Fruit fly (Drosophila melanogaster) whole organism, embryonic: ENCODE results near the gene CG2528.
A peak's percentile ranks its signal among the peaks of the same experiment; 100 is the strongest.

ENCODE experiments used
- Blimp-1 ChIP-seq: fragments of 200-800 bp; sonication (Bioruptor generic); optimal IDR thresholded peaks from 3 replicates; lab custom pipeline; 2018; ENCODE audit warnings: missing biosample characterization, missing genetic modification characterization, mild to moderate bottlenecking, moderate library complexity, missing genetic modification reagents
- CG10209 ChIP-seq: fragments of 200-800 bp; sonication (Bioruptor generic); optimal IDR thresholded peaks from 3 replicates; lab custom pipeline; 2017; ENCODE audit warnings: missing biosample characterization, mild to moderate bottlenecking, missing genetic modification characterization, missing genetic modification reagents
- CG10654 ChIP-seq: fragments of 200-800 bp; sonication (Bioruptor generic); optimal IDR thresholded peaks from 2 replicates; lab custom pipeline; 2016; ENCODE audit warnings: missing biosample characterization, missing genetic modification characterization
- CG10959 ChIP-seq: fragments of 200-800 bp; sonication (Bioruptor generic); IDR thresholded peaks from 2 replicates; pipeline ENCODE4 v1.3.6; 2022; ENCODE audit warnings: missing biosample characterization, missing genetic modification characterization
- CG12071 ChIP-seq: fragments of 200-800 bp; sonication (Bioruptor generic); optimal IDR thresholded peaks from 3 replicates; lab custom pipeline; 2018; ENCODE audit warnings: missing biosample characterization, mild to moderate bottlenecking, missing genetic modification characterization
- CG1233 ChIP-seq: fragments of 200-800 bp; sonication (Bioruptor generic); optimal IDR thresholded peaks from 4 replicates; lab custom pipeline; 2018; ENCODE audit warnings: missing biosample characterization, mild to moderate bottlenecking, missing genetic modification characterization
- CG13123 ChIP-seq: fragments of 200-800 bp; sonication (Bioruptor generic); optimal IDR thresholded peaks from 2 replicates; lab custom pipeline; 2016; ENCODE audit warnings: missing biosample characterization, missing genetic modification characterization
- CG15011 ChIP-seq: fragments of 200-800 bp; sonication (Bioruptor generic); optimal IDR thresholded peaks from 3 replicates; lab custom pipeline; 2018; ENCODE audit warnings: missing biosample characterization, mild to moderate bottlenecking, missing genetic modification characterization
- CG15514 ChIP-seq: fragments of 200-800 bp; sonication (Bioruptor generic); optimal IDR thresholded peaks from 3 replicates; lab custom pipeline; 2017; ENCODE audit warnings: missing biosample characterization, missing genetic modification characterization, mild to moderate bottlenecking, moderate library complexity, missing genetic modification reagents
- CG17186 ChIP-seq: fragments of 200-800 bp; sonication (Bioruptor generic); optimal IDR thresholded peaks from 3 replicates; lab custom pipeline; 2017; ENCODE audit warnings: missing biosample characterization, missing genetic modification reagents, missing genetic modification characterization
- CG2129 ChIP-seq: fragments of 200-800 bp; sonication (Bioruptor generic); IDR thresholded peaks from 2 replicates; pipeline ENCODE4 v1.3.6; 2022; ENCODE audit warnings: missing biosample characterization, missing genetic modification characterization; ENCODE audit not compliant: partially characterized antibody
- CG2202 ChIP-seq: fragments of 200-800 bp; sonication (Bioruptor generic); optimal IDR thresholded peaks from 2 replicates; lab custom pipeline; 2018; ENCODE audit warnings: missing biosample characterization, mild to moderate bottlenecking, missing genetic modification characterization
- CG2678 ChIP-seq: fragments of 200-800 bp; sonication (Bioruptor generic); optimal IDR thresholded peaks from 3 replicates; lab custom pipeline; 2019; ENCODE audit warnings: missing biosample characterization, mild to moderate bottlenecking, missing genetic modification characterization, moderate library complexity
- CG30403 ChIP-seq: fragments of 200-800 bp; sonication (Bioruptor generic); optimal IDR thresholded peaks from 3 replicates; lab custom pipeline; 2016; ENCODE audit warnings: missing biosample characterization, missing genetic modification characterization
- CG32532 ChIP-seq: fragments of 200-800 bp; sonication (Bioruptor generic); IDR thresholded peaks from 2 replicates; pipeline ENCODE4 v1.3.6; 2022; ENCODE audit warnings: missing biosample characterization, missing genetic modification characterization
- CG32767 ChIP-seq: fragments of 200-800 bp; sonication (Bioruptor generic); IDR thresholded peaks from 2 replicates; pipeline ENCODE4 v1.3.6; 2022; ENCODE audit warnings: missing biosample characterization, missing genetic modification characterization
- CG33213 ChIP-seq: fragments of 200-800 bp; sonication (Bioruptor generic); optimal IDR thresholded peaks from 3 replicates; lab custom pipeline; 2016; ENCODE audit warnings: missing biosample characterization, missing genetic modification characterization
- CG3407 ChIP-seq: fragments of 200-800 bp; sonication (Bioruptor generic); optimal IDR thresholded peaks from 2 replicates; lab custom pipeline; 2018; ENCODE audit warnings: missing biosample characterization, mild to moderate bottlenecking, missing genetic modification characterization
- CG4617 ChIP-seq: fragments of 200-800 bp; sonication (Bioruptor generic); optimal IDR thresholded peaks from 3 replicates; lab custom pipeline; 2016; ENCODE audit warnings: missing biosample characterization, missing genetic modification characterization, borderline replicate concordance
- CG7745 ChIP-seq: fragments of 200-800 bp; sonication (Bioruptor generic); optimal IDR thresholded peaks from 2 replicates; lab custom pipeline; 2018; ENCODE audit warnings: missing biosample characterization, mild to moderate bottlenecking, missing genetic modification characterization, moderate library complexity
- CG9932 ChIP-seq: fragments of 200-800 bp; sonication (Bioruptor generic); IDR thresholded peaks from 2 replicates; pipeline ENCODE4 v1.3.6; 2022; ENCODE audit warnings: missing biosample characterization, missing genetic modification characterization
- Camta ChIP-seq: fragments of 200-800 bp; sonication (Bioruptor generic); optimal IDR thresholded peaks from 2 replicates; lab custom pipeline; 2016; ENCODE audit warnings: missing biosample characterization, missing genetic modification characterization
- D19B ChIP-seq: fragments of 200-800 bp; sonication (Bioruptor generic); optimal IDR thresholded peaks from 2 replicates; lab custom pipeline; 2017; ENCODE audit warnings: missing biosample characterization, mild to moderate bottlenecking, missing genetic modification characterization
- Fer3 ChIP-seq: fragments of 200-800 bp; sonication (Bioruptor generic); optimal IDR thresholded peaks from 2 replicates; lab custom pipeline; 2018; ENCODE audit warnings: missing biosample characterization, mild to moderate bottlenecking, missing genetic modification characterization, moderate library complexity
- Gug ChIP-seq: fragments of 200-800 bp; sonication (Bioruptor generic); IDR thresholded peaks from 4 replicates; pipeline ENCODE4 v1.3.6; 2022; ENCODE audit warnings: missing biosample characterization, missing genetic modification characterization
- HLH3B ChIP-seq: fragments of 200-800 bp; sonication (Bioruptor generic); IDR thresholded peaks from 2 replicates; pipeline ENCODE4 v1.3.6; 2022; ENCODE audit warnings: missing biosample characterization, missing genetic modification characterization
- Hmr ChIP-seq: fragments of 200-800 bp; sonication (Bioruptor generic); optimal IDR thresholded peaks from 3 replicates; lab custom pipeline; 2017; ENCODE audit warnings: mild to moderate bottlenecking, missing biosample characterization, missing genetic modification reagents, missing genetic modification characterization
- Hmx ChIP-seq: fragments of 200-800 bp; sonication (Bioruptor generic); optimal IDR thresholded peaks from 2 replicates; lab custom pipeline; 2016; ENCODE audit warnings: missing biosample characterization, missing genetic modification characterization
- Kr ChIP-seq: fragments of 200-800 bp; sonication (Bioruptor generic); optimal IDR thresholded peaks from 2 replicates; lab custom pipeline; 2017; ENCODE audit warnings: missing biosample characterization, mild to moderate bottlenecking, missing genetic modification characterization
- MBD-R2 ChIP-seq: fragments of 200-800 bp; sonication (Bioruptor generic); IDR thresholded peaks from 2 replicates; pipeline ENCODE4 v1.3.6; 2022; ENCODE audit warnings: missing biosample characterization, missing genetic modification characterization
- Side ChIP-seq: fragments of 200-800 bp; sonication (Bioruptor generic); optimal IDR thresholded peaks from 2 replicates; lab custom pipeline; 2016; ENCODE audit warnings: missing biosample characterization, missing genetic modification characterization
- Sox102F ChIP-seq: fragments of 200-800 bp; sonication (Bioruptor generic); optimal IDR thresholded peaks from 2 replicates; lab custom pipeline; 2018; ENCODE audit warnings: missing biosample characterization, mild to moderate bottlenecking, missing genetic modification characterization, moderate library complexity
- abd-A ChIP-seq: fragments of 200-800 bp; sonication (Bioruptor generic); optimal IDR thresholded peaks from 3 replicates; lab custom pipeline; 2019; ENCODE audit warnings: missing biosample characterization, mild to moderate bottlenecking, missing genetic modification characterization, moderate library complexity
- cato ChIP-seq: fragments of 200-800 bp; sonication (Bioruptor generic); optimal IDR thresholded peaks from 2 replicates; lab custom pipeline; 2016; ENCODE audit warnings: missing biosample characterization, missing genetic modification characterization, borderline replicate concordance
- crol ChIP-seq: fragments of 200-800 bp; sonication (Bioruptor generic); IDR thresholded peaks from 2 replicates; pipeline ENCODE4 v1.3.6; 2022; ENCODE audit warnings: missing biosample characterization, missing genetic modification characterization
- cwo ChIP-seq: fragments of 200-800 bp; sonication (Bioruptor generic); optimal IDR thresholded peaks from 3 replicates; lab custom pipeline; 2017; ENCODE audit warnings: missing biosample characterization, missing genetic modification characterization, mild to moderate bottlenecking, moderate library complexity, missing genetic modification reagents
- eyg ChIP-seq: fragments of 200-800 bp; sonication (Bioruptor generic); optimal IDR thresholded peaks from 3 replicates; lab custom pipeline; 2016; ENCODE audit warnings: missing biosample characterization, missing genetic modification characterization
- gfzf ChIP-seq: fragments of 200-800 bp; sonication (Bioruptor generic); optimal IDR thresholded peaks from 2 replicates; lab custom pipeline; 2016; ENCODE audit warnings: missing biosample characterization, mild to moderate bottlenecking, missing genetic modification characterization, moderate library complexity
- gsb ChIP-seq: fragments of 200-800 bp; sonication (Bioruptor generic); IDR thresholded peaks from 2 replicates; pipeline ENCODE4 v1.3.6; 2022; ENCODE audit warnings: missing biosample characterization, missing genetic modification characterization
- gt ChIP-seq: fragments of 200-800 bp; sonication (Bioruptor generic); IDR thresholded peaks from 2 replicates; pipeline ENCODE4 v1.3.6; 2022; ENCODE audit warnings: missing biosample characterization, missing genetic modification characterization
- inv ChIP-seq: fragments of 200-800 bp; sonication (Bioruptor generic); IDR thresholded peaks from 2 replicates; pipeline ENCODE4 v1.3.6; 2022; ENCODE audit warnings: missing biosample characterization, missing genetic modification characterization; ENCODE audit not compliant: partially characterized antibody
- lola ChIP-seq, 3 experiments: fragments of >200 bp in 2 of 3; fragments of 200-800 bp in 1 of 3; sonication (Bioruptor generic) in 1 of 3; optimal IDR thresholded peaks; 2 replicates each; lab custom pipeline; 2017 to 2019; ENCODE audit warnings: missing biosample characterization in 3 of 3, missing genetic modification characterization in 3 of 3, mild to moderate bottlenecking in 1 of 3, moderate library complexity in 1 of 3
- pb ChIP-seq: fragments of 200-800 bp; sonication (Bioruptor generic); optimal IDR thresholded peaks from 3 replicates; lab custom pipeline; 2016; ENCODE audit warnings: missing biosample characterization, missing genetic modification characterization
- peb ChIP-seq: fragments of 200-800 bp; sonication (Bioruptor generic); IDR thresholded peaks from 2 replicates; pipeline ENCODE4 v1.3.6; 2022; ENCODE audit warnings: missing biosample characterization, missing genetic modification characterization
- pros ChIP-seq: fragments of 200-800 bp; sonication (Bioruptor generic); optimal IDR thresholded peaks from 3 replicates; lab custom pipeline; 2019; ENCODE audit warnings: missing biosample characterization, mild to moderate bottlenecking, missing genetic modification characterization, moderate library complexity
- rib ChIP-seq: fragments of 200-800 bp; sonication (Bioruptor generic); IDR thresholded peaks from 2 replicates; pipeline ENCODE4 v1.3.6; 2022; ENCODE audit warnings: missing biosample characterization, missing genetic modification characterization
- salm ChIP-seq: fragments of 200-800 bp; sonication (Bioruptor generic); optimal IDR thresholded peaks from 2 replicates; lab custom pipeline; 2018; ENCODE audit warnings: missing biosample characterization, mild to moderate bottlenecking, missing genetic modification characterization
- schlank ChIP-seq: fragments of 200-800 bp; sonication (Bioruptor generic); optimal IDR thresholded peaks from 2 replicates; lab custom pipeline; 2018; ENCODE audit warnings: missing biosample characterization, mild to moderate bottlenecking, missing genetic modification characterization
- sima ChIP-seq: fragments of 200-800 bp; sonication (Bioruptor generic); optimal IDR thresholded peaks from 2 replicates; lab custom pipeline; 2016; ENCODE audit warnings: missing biosample characterization, missing genetic modification characterization
- slp2 ChIP-seq: fragments of 200-800 bp; sonication (Bioruptor generic); optimal IDR thresholded peaks from 2 replicates; lab custom pipeline; 2016; ENCODE audit warnings: missing biosample characterization, missing genetic modification characterization
- sr ChIP-seq: fragments of 200-800 bp; sonication (Bioruptor generic); IDR thresholded peaks from 3 replicates; pipeline ENCODE4 v1.3.6; 2022; ENCODE audit warnings: missing biosample characterization, missing genetic modification characterization

CG2528 gene

DNA sequence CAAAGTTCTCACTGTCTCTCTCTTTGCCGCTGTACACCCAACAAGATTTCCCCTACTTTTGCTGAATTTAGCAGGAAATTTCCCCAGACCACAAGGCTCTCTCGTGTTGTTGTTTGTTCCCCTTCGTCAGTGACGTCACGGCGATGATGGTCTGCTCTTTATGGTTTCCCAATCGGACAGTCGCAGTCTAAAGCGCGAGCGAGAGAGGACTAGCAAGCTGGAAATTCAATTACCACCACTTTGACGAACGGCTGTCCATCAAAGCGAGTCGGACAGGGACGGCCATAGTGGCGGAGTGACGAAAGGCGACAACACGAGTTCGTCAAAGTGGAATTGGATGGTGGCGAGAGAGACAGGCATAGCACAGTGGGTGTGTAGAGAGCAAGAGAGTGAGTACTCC lies 31.6 kb upstream of the CG2528 start (continued):
- TF ChIP-seq CG32767 (GFP tag; lab: Robert Waterston, UW) (peak; percentile 30; the same call in 1 of the 2 replicates), CG15514 (no peak), cwo (GFP tag; lab: Kevin White, UChicago) (no peak), Hmr (GFP tag; lab: Kevin White, UChicago) (peak; percentile 10), schlank (tag; lab: Kevin White, UChicago) (no peak), rib (GFP tag; lab: Robert Waterston, UW) (peak; percentile 64; the same call in 1 of the 2 replicates), cato (GFP tag; lab: Kevin White, UChicago) (no peak), Side (GFP tag; lab: Kevin White, UChicago) (peak; percentile 43), MBD-R2 (GFP tag; lab: Robert Waterston, UW) (peak; percentile 35; the same call in 1 of the 2 replicates), pb (GFP tag; lab: Kevin White, UChicago) (peak; percentile 65), CG1233 (GFP tag; lab: Kevin White, UChicago) (no peak), Gug (GFP tag; lab: Robert Waterston, UW) (no peak), gfzf (no peak), Blimp-1 (no peak), CG9932 (GFP tag; lab: Robert Waterston, UW) (peak; percentile 13; the same call in 1 of the 2 replicates), CG12071 (GFP tag; lab: Kevin White, UChicago) (peak; percentile 14), peb (GFP tag; lab: Robert Waterston, UW) (0 out of 2 replicates have a peak, but pooled peaks have one; percentile 22), CG15011 (GFP tag; lab: Kevin White, UChicago) (no peak), gsb (GFP tag; lab: Robert Waterston, UW) (no peak), gt (GFP tag; lab: Robert Waterston, UW) (no peak), inv (GFP tag; lab: Robert Waterston, UW) (no peak), slp2 (no peak), CG10654 (GFP tag; lab: Kevin White, UChicago) (no peak), CG17186 (no peak), CG33213 (GFP tag; lab: Kevin White, UChicago) (no peak), eyg (no peak), salm (tag; lab: Kevin White, UChicago) (no peak), HLH3B (GFP tag; lab: Robert Waterston, UW) (no peak), Fer3 (tag; lab: Kevin White, UChicago) (no peak), abd-A (peak; percentile 99), Camta (GFP tag; lab: Kevin White, UChicago) (no peak), Sox102F (GFP tag; lab: Kevin White, UChicago) (no peak), CG32532 (GFP tag; lab: Robert Waterston, UW) (peak; percentile 70), CG4617 (GFP tag; lab: Kevin White, UChicago) (no peak), CG10209 (GFP tag; lab: Kevin White, UChicago) (peak; percentile 35), Kr (GFP tag; lab: Kevin White, UChicago) (no peak), sr (GFP tag; lab: Robert Waterston, UW) (peak; percentile 79; the same call in 2 of the 3 replicates), pros (GFP tag; lab: Kevin White, UChicago) (peak; percentile 52), CG3407 (GFP tag; lab: Kevin White, UChicago) (no peak), CG2129 (GFP tag; lab: Robert Waterston, UW) (no peak), CG30403 (GFP tag; lab: Kevin White, UChicago) (no peak), CG7745 (peak; percentile 26), CG2678 (tag; lab: Kevin White, UChicago) (no peak), D19B (GFP tag; lab: Kevin White, UChicago) (no peak), Hmx (GFP tag; lab: Kevin White, UChicago) (no peak), CG2202 (tag; lab: Kevin White, UChicago) (no peak), sima (GFP tag; lab: Kevin White, UChicago) (no peak), crol (GFP tag; lab: Robert Waterston, UW) (peak; percentile 75), CG13123 (GFP tag; lab: Kevin White, UChicago) (no peak), CG10959 (no peak), lola (GFP tag; optimal IDR thresholded peaks at IDR 0.05; lab: Kevin White, UChicago) (no peak)
